Worm (Caenorhabditis elegans) whole organism, L2 larva: Measurements from ENCODE around the gene C14B9.8.

Source experiments
- C34F6.9 ChIP-seq: fragments of 150-350 bp; optimal IDR thresholded peaks from 2 replicates; lab custom pipeline; 2014; ENCODE audit warnings: missing biosample characterization, missing genetic modification characterization
- R02D3.7 ChIP-seq: fragments of 150-350 bp; optimal IDR thresholded peaks from 2 replicates; lab custom pipeline; 2014; ENCODE audit warnings: missing biosample characterization, missing genetic modification characterization
- Y55F3AM.14 ChIP-seq: fragments of 200-800 bp; sonication (Bioruptor generic); optimal IDR thresholded peaks from 2 replicates; lab custom pipeline; 2018; ENCODE audit warnings: mild to moderate bottlenecking, missing genetic modification characterization, missing compliant biosample characterization
- ZK546.5 ChIP-seq: sonication (generic microtip); optimal IDR thresholded peaks from 2 replicates; lab custom pipeline; 2017; ENCODE audit warnings: missing biosample characterization, missing genetic modification characterization
- alr-1 ChIP-seq: fragments of 150-350 bp; optimal IDR thresholded peaks from 2 replicates; lab custom pipeline; 2014; ENCODE audit warnings: missing biosample characterization, missing genetic modification characterization
- ama-1 ChIP-seq: fragments of 150-350 bp; optimal IDR thresholded peaks from 2 replicates; lab custom pipeline; 2018; ENCODE audit warnings: inconsistent platforms
- ceh-16 ChIP-seq: fragments of 150-350 bp; optimal IDR thresholded peaks from 2 replicates; lab custom pipeline; 2014; ENCODE audit warnings: missing biosample characterization, missing genetic modification characterization
- ceh-82 ChIP-seq: fragments of 150-350 bp; optimal IDR thresholded peaks from 2 replicates; lab custom pipeline; 2014; ENCODE audit warnings: missing biosample characterization, missing genetic modification characterization
- crh-2 ChIP-seq: sonication (generic microtip); optimal IDR thresholded peaks from 2 replicates; lab custom pipeline; 2017; ENCODE audit warnings: missing biosample characterization, missing genetic modification characterization
- egl-27 ChIP-seq: sonication (generic microtip); optimal IDR thresholded peaks from 3 replicates; lab custom pipeline; 2017; ENCODE audit warnings: missing biosample characterization, missing genetic modification reagents, missing genetic modification characterization
- elt-1 ChIP-seq: fragments of 150-350 bp; optimal IDR thresholded peaks from 2 replicates; lab custom pipeline; 2014; ENCODE audit warnings: missing biosample characterization, missing genetic modification characterization
- elt-3 ChIP-seq: sonication (generic microtip); optimal IDR thresholded peaks from 2 replicates; lab custom pipeline; 2017; ENCODE audit warnings: missing biosample characterization, missing genetic modification characterization
- fos-1 ChIP-seq: fragments of 150-350 bp; optimal IDR thresholded peaks from 2 replicates; lab custom pipeline; 2014; ENCODE audit warnings: missing biosample characterization, missing genetic modification characterization
- gmeb-1 ChIP-seq: fragments of 150-350 bp; optimal IDR thresholded peaks from 2 replicates; lab custom pipeline; 2014; ENCODE audit warnings: missing biosample characterization, missing genetic modification characterization
- lin-11 ChIP-seq: fragments of 150-350 bp; sonication (generic microtip); optimal IDR thresholded peaks from 2 replicates; lab custom pipeline; 2014; ENCODE audit warnings: missing biosample characterization, missing genetic modification characterization, inconsistent platforms, mixed read lengths
- lin-13 ChIP-seq: fragments of 150-350 bp; optimal IDR thresholded peaks from 2 replicates; lab custom pipeline; 2014; ENCODE audit warnings: missing biosample characterization, missing genetic modification reagents, missing genetic modification characterization
- lsy-2 ChIP-seq, 2 experiments: fragments of 150-350 bp in 1 of 2; sonication (generic microtip) in 1 of 2; optimal IDR thresholded peaks; 2 replicates each; lab custom pipeline; 2014 to 2017; ENCODE audit warnings: missing biosample characterization in 2 of 2, missing genetic modification characterization in 2 of 2
- mab-5 ChIP-seq: fragments of 150-350 bp; optimal IDR thresholded peaks from 2 replicates; lab custom pipeline; 2014; ENCODE audit warnings: missing biosample characterization, missing genetic modification characterization
- mdl-1 ChIP-seq, 2 experiments: fragments of 150-350 bp in 1 of 2; sonication (generic microtip) in 1 of 2; optimal IDR thresholded peaks; 2 replicates each; lab custom pipeline; 2017; ENCODE audit warnings: missing biosample characterization in 2 of 2, missing genetic modification characterization in 2 of 2
- nhr-10 ChIP-seq: sonication (generic microtip); optimal IDR thresholded peaks from 2 replicates; lab custom pipeline; 2017; ENCODE audit warnings: missing biosample characterization, missing genetic modification characterization
- nhr-11 ChIP-seq: fragments of 150-350 bp; optimal IDR thresholded peaks from 2 replicates; lab custom pipeline; 2014; ENCODE audit warnings: missing biosample characterization, missing genetic modification characterization
- nhr-129 ChIP-seq: fragments of 150-350 bp; optimal IDR thresholded peaks from 2 replicates; lab custom pipeline; 2014; ENCODE audit warnings: missing biosample characterization, missing genetic modification characterization
- nhr-23 ChIP-seq: fragments of 150-350 bp; optimal IDR thresholded peaks from 2 replicates; lab custom pipeline; 2014; ENCODE audit warnings: missing biosample characterization, missing genetic modification reagents, missing genetic modification characterization
- nhr-237 ChIP-seq: fragments of 150-350 bp; optimal IDR thresholded peaks from 2 replicates; lab custom pipeline; 2014; ENCODE audit warnings: missing biosample characterization, missing genetic modification characterization
- nhr-25 ChIP-seq: fragments of 150-350 bp; sonication (generic microtip); optimal IDR thresholded peaks from 3 replicates; lab custom pipeline; 2014; ENCODE audit warnings: missing biosample characterization, missing genetic modification characterization
- nhr-6 ChIP-seq: fragments of 150-350 bp; optimal IDR thresholded peaks from 2 replicates; lab custom pipeline; 2014; ENCODE audit warnings: missing biosample characterization, missing genetic modification characterization
- nhr-77 ChIP-seq: fragments of 150-350 bp; optimal IDR thresholded peaks from 2 replicates; lab custom pipeline; 2014; ENCODE audit warnings: missing biosample characterization, missing genetic modification characterization
- sem-4 ChIP-seq: fragments of 150-350 bp; optimal IDR thresholded peaks from 2 replicates; lab custom pipeline; 2014; ENCODE audit warnings: missing biosample characterization, missing genetic modification reagents, missing genetic modification characterization
- skn-1 ChIP-seq: sonication (generic microtip); optimal IDR thresholded peaks from 2 replicates; lab custom pipeline; 2017; ENCODE audit warnings: missing biosample characterization, missing genetic modification characterization
- sma-3 ChIP-seq: sonication (generic microtip); optimal IDR thresholded peaks from 2 replicates; lab custom pipeline; 2016; ENCODE audit warnings: missing genetic modification reagents, missing genetic modification characterization, missing compliant biosample characterization
- sma-9 ChIP-seq, 2 experiments: fragments of 150-350 bp in 1 of 2; sonication (generic microtip) in 1 of 2; optimal IDR thresholded peaks; 2 replicates each; lab custom pipeline; 2014 to 2016; ENCODE audit warnings: missing genetic modification characterization in 2 of 2, mild to moderate bottlenecking in 1 of 2, missing biosample characterization in 1 of 2, missing compliant biosample characterization in 1 of 2, missing genetic modification reagents in 1 of 2, moderate library complexity in 1 of 2
- unc-39 ChIP-seq: fragments of 150-350 bp; optimal IDR thresholded peaks from 2 replicates; lab custom pipeline; 2014; ENCODE audit warnings: missing biosample characterization, missing genetic modification characterization
- unc-55 ChIP-seq: fragments of 150-350 bp; sonication (generic microtip); optimal IDR thresholded peaks from 3 replicates; lab custom pipeline; 2014; ENCODE audit warnings: missing biosample characterization, missing genetic modification reagents, missing genetic modification characterization
- unc-62 ChIP-seq: fragments of 150-350 bp; optimal IDR thresholded peaks from 2 replicates; lab custom pipeline; 2014; ENCODE audit warnings: missing biosample characterization, missing genetic modification reagents, missing genetic modification characterization
- zag-1 ChIP-seq: fragments of 150-350 bp; optimal IDR thresholded peaks from 2 replicates; lab custom pipeline; 2014; ENCODE audit warnings: missing biosample characterization, missing genetic modification characterization
- ztf-4 ChIP-seq: fragments of 150-350 bp; optimal IDR thresholded peaks from 2 replicates; lab custom pipeline; 2014; ENCODE audit warnings: missing biosample characterization, missing genetic modification characterization

The C14B9.8 gene

DNA sequence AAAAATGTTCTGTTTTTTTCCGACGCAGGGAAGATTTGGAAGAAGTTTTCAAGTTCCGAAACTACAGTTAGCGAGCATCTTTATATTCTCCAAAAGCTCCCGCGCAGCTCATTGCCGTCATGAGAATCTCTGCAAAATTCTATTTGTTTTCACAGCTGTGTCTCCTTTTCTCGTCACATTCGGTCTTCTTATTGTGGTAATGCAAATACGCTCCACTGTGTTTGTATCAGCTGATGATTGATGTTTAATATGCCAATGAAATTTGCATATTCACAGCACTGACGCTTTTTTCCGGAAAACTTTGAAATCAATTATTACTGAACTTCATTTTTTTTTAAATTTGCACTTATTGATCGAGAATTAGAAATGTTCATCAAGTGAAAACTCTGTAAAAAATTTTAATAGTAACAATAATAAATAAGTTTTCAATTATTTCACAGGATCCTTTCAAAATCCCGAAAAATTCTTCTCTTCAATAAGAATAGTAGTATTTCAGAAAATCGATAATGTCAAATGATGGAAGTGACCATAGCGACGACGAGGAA is 51.3 kb downstream of the C14B9.8 start, which contains the start of gene K06H7.2:
Gene K06H7.2 (plus strand): TSS at position 495 of the 545 bp plus-strand sequence.
- no peak for TF ChIP-seq alr-1
- peak; percentile 65 for TF ChIP-seq mab-5 (tag; lab: Kevin White, UChicago)
- no peak for TF ChIP-seq elt-3
- peak; percentile 28 for TF ChIP-seq skn-1 (tag; lab: Kevin White, UChicago)
- no peak for TF ChIP-seq ceh-82 (tag; lab: Kevin White, UChicago)
- TF ChIP-seq ama-1 (lab: Kevin White, UChicago): no peak
- TF ChIP-seq ztf-4 (tag; lab: Kevin White, UChicago): peak; percentile 3
- no peak for TF ChIP-seq sma-3 (GFP tag; lab: Kevin White, UChicago)
- TF ChIP-seq nhr-237 (tag; lab: Kevin White, UChicago): no peak
- no peak for TF ChIP-seq ZK546.5
- peak; percentile 45 for TF ChIP-seq gmeb-1 (tag; lab: Kevin White, UChicago)
- TF ChIP-seq sma-9 (GFP tag; optimal IDR thresholded peaks at IDR 0.05; lab: Kevin White, UChicago): no peak
- no peak for TF ChIP-seq sma-9 (tag; optimal IDR thresholded peaks at IDR 0.05; lab: Kevin White, UChicago)
- no peak for TF ChIP-seq elt-1
- TF ChIP-seq nhr-6 (tag; lab: Kevin White, UChicago): peak; percentile 22
- TF ChIP-seq unc-62 (GFP tag; lab: Kevin White, UChicago): no peak
- TF ChIP-seq nhr-129 (tag; lab: Kevin White, UChicago): peak; percentile 76
- peak; percentile 95 for TF ChIP-seq C34F6.9 (tag; lab: Kevin White, UChicago)
- TF ChIP-seq crh-2 (tag; lab: Kevin White, UChicago): peak; percentile 74
- peak; percentile 31 for TF ChIP-seq zag-1 (tag; lab: Kevin White, UChicago)
- peak; percentile 63 to 85 for TF ChIP-seq lsy-2 (tag; optimal IDR thresholded peaks at IDR 0.05; lab: Kevin White, UChicago)
- peak; percentile 83 for TF ChIP-seq unc-55 (GFP tag; lab: Kevin White, UChicago)
- TF ChIP-seq mdl-1 (tag; optimal IDR thresholded peaks at IDR 0.05; lab: Kevin White, UChicago): no peak
- TF ChIP-seq fos-1: peak; percentile 36
- TF ChIP-seq nhr-10 (tag; lab: Kevin White, UChicago): no peak
- TF ChIP-seq nhr-25 (tag; lab: Kevin White, UChicago): peak; percentile 46
- no peak for TF ChIP-seq nhr-11 (tag; lab: Kevin White, UChicago)
- TF ChIP-seq sem-4 (tag; lab: Kevin White, UChicago): peak; percentile 20
- TF ChIP-seq lin-13 (GFP tag; lab: Kevin White, UChicago): peak; percentile 28
- TF ChIP-seq, all 48 proteins: peak for 15

ce11 chrIII:8091408-8091807 is 53.0 kb downstream of the C14B9.8 start, which contains the start of gene idi-1:
Gene idi-1 (plus strand): TSS chrIII:8091708.
- TF ChIP-seq unc-62 (GFP tag; lab: Kevin White, UChicago): no peak
- no peak for TF ChIP-seq C34F6.9 (tag; lab: Kevin White, UChicago)
- TF ChIP-seq nhr-25 (tag; lab: Kevin White, UChicago): no peak
- TF ChIP-seq R02D3.7 (tag; lab: Kevin White, UChicago): no peak
- no peak for TF ChIP-seq sem-4 (tag; lab: Kevin White, UChicago)
- TF ChIP-seq unc-39 (tag; lab: Kevin White, UChicago): no peak
- TF ChIP-seq zag-1 (tag; lab: Kevin White, UChicago): no peak
- no peak for TF ChIP-seq nhr-237 (tag; lab: Kevin White, UChicago)
- TF ChIP-seq mdl-1 (tag; optimal IDR thresholded peaks at IDR 0.05; lab: Kevin White, UChicago): no peak
- no peak for TF ChIP-seq egl-27 (tag; lab: Kevin White, UChicago)
- no peak for TF ChIP-seq Y55F3AM.14 (GFP tag; lab: Kevin White, UChicago)
- TF ChIP-seq ceh-82 (tag; lab: Kevin White, UChicago): no peak
- no peak for TF ChIP-seq fos-1
- no peak for TF ChIP-seq lin-11 (tag; lab: Kevin White, UChicago)
- TF ChIP-seq nhr-23 (tag; lab: Kevin White, UChicago): no peak
- TF ChIP-seq skn-1 (tag; lab: Kevin White, UChicago): no peak
- TF ChIP-seq lsy-2 (tag; optimal IDR thresholded peaks at IDR 0.05; lab: Kevin White, UChicago): no peak
- TF ChIP-seq ceh-16: no peak
- no peak for TF ChIP-seq nhr-10 (tag; lab: Kevin White, UChicago)
- no peak for TF ChIP-seq nhr-77
- TF ChIP-seq, all 48 proteins: peak for 0
